Worm (Caenorhabditis elegans) whole organism, L1 larva: ENCODE measurements around the gene F54D5.24.

ENCODE experiments used
- alr-1 ChIP-seq: fragments of 200-800 bp; sonication (Bioruptor generic); optimal IDR thresholded peaks from 2 replicates; lab custom pipeline; 2018; ENCODE audit warnings: borderline replicate concordance, mild to moderate bottlenecking, missing genetic modification characterization, missing compliant biosample characterization
- aly-2 ChIP-seq: fragments of 150-350 bp; optimal IDR thresholded peaks from 2 replicates; lab custom pipeline; 2014; ENCODE audit warnings: missing biosample characterization, missing genetic modification characterization
- ama-1 ChIP-seq: fragments of 150-350 bp; optimal IDR thresholded peaks from 2 replicates; lab custom pipeline; 2014
- blmp-1 ChIP-seq: fragments of 150-350 bp; optimal IDR thresholded peaks from 2 replicates; lab custom pipeline; 2014; ENCODE audit warnings: missing biosample characterization, missing genetic modification characterization
- ces-1 ChIP-seq: fragments of 150-350 bp; optimal IDR thresholded peaks from 2 replicates; lab custom pipeline; 2014; ENCODE audit warnings: missing biosample characterization, missing genetic modification reagents, missing genetic modification characterization
- elt-2 ChIP-seq: sonication (generic microtip); optimal IDR thresholded peaks from 2 replicates; lab custom pipeline; 2016; ENCODE audit warnings: missing genetic modification characterization, mild to moderate bottlenecking, inconsistent platforms, missing compliant biosample characterization, missing genetic modification reagents
- fkh-4 ChIP-seq: sonication (generic microtip); optimal IDR thresholded peaks from 2 replicates; lab custom pipeline; 2016; ENCODE audit warnings: missing compliant biosample characterization, missing genetic modification characterization, borderline replicate concordance
- lin-13 ChIP-seq: fragments of 150-350 bp; optimal IDR thresholded peaks from 2 replicates; lab custom pipeline; 2014; ENCODE audit warnings: missing biosample characterization, missing genetic modification reagents, missing genetic modification characterization
- lin-15B ChIP-seq: fragments of 150-350 bp; sonication (generic microtip); optimal IDR thresholded peaks from 3 replicates; lab custom pipeline; 2014; ENCODE audit warnings: missing biosample characterization, missing genetic modification characterization
- mep-1 ChIP-seq: fragments of 150-350 bp; optimal IDR thresholded peaks from 2 replicates; lab custom pipeline; 2014; ENCODE audit warnings: missing biosample characterization, missing genetic modification characterization
- skn-1 ChIP-seq: fragments of 150-350 bp; optimal IDR thresholded peaks from 2 replicates; lab custom pipeline; 2014; ENCODE audit warnings: missing biosample characterization, missing genetic modification characterization
- unc-62 ChIP-seq: fragments of 150-350 bp; optimal IDR thresholded peaks from 2 replicates; lab custom pipeline; 2014; ENCODE audit warnings: missing biosample characterization, missing genetic modification reagents, missing genetic modification characterization
- ztf-4 ChIP-seq: fragments of 150-350 bp; optimal IDR thresholded peaks from 2 replicates; lab custom pipeline; 2014; ENCODE audit warnings: missing biosample characterization, missing genetic modification characterization

DNA sequence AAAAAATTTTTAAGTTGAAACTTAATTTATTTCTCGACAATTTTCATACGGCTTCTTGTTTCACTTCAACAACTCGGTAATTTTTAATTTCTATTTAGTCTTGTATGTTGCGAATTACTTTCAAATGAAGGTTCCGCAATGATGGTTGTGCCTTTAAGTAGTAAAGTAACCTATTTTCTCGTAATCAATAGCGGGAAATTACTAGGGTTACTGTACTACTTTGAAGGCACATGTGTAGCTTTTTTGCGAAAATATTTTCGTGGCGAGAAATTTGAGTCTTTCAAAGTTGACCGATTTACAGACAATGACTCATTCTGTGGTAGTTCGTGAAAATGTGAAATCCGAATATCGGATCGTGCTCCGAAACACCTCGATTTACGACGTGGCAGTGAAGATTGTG lies 37.6 kb upstream of the F54D5.24 start, which contains the start of gene B0334.10:
- TF ChIP-seq blmp-1 (tag; lab: Kevin White, UChicago) (no peak), ces-1 (no peak), unc-62 (GFP tag; lab: Kevin White, UChicago) (no peak), skn-1 (no peak), ztf-4 (tag; lab: Kevin White, UChicago) (no peak), elt-2 (tag; lab: Kevin White, UChicago) (no peak), aly-2 (no peak), fkh-4 (tag; lab: Kevin White, UChicago) (no peak), mep-1 (tag; lab: Kevin White, UChicago) (no peak), ama-1 (lab: Kevin White, UChicago) (no peak), lin-13 (no peak), alr-1 (tag; lab: Kevin White, UChicago) (no peak), lin-15B (tag; lab: Kevin White, UChicago) (no peak)
